Fruit fly (Drosophila melanogaster): ENCODE results near the gene mthl10.

DNA sequence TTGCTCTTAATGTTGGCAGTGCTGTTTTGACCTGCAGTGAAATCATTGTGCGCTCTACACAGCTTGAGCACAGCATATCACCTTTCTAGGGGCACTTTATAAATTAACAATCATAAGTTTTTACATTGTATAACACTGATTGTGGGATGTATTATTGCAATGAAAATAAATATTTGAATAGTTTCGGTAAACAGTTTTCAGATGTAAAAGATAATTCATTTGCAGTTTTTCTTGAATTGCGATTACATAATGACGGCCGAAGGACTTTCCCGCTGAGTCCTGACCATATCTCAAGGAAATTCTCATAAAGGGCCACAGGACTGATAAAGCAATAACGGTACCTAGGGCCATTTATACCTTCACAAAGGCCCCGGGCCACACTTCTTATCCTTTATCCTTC, 31.9 kb upstream of the mthl10 start:
- TF ChIP-seq CG8478 (optimal IDR thresholded peaks at IDR 0.05) = no peak
- TF ChIP-seq CTCF (optimal IDR thresholded peaks at IDR 0.05) = no peak
